Worm (Caenorhabditis elegans) whole organism, young adult: ENCODE results near the gene fbxb-21.

Source experiments
- B0035.1 ChIP-seq: sonication (generic microtip); optimal IDR thresholded peaks from 2 replicates; lab custom pipeline; 2016; ENCODE audit warnings: missing genetic modification characterization, mild to moderate bottlenecking, missing compliant biosample characterization, missing genotype, missing genetic modification reagents
- F23B12.7 ChIP-seq: sonication (generic microtip); optimal IDR thresholded peaks from 2 replicates; lab custom pipeline; 2017; ENCODE audit warnings: missing genetic modification characterization, mild to moderate bottlenecking, missing compliant biosample characterization, antibody characterized with exemption, moderate library complexity; ENCODE audit not compliant: insufficient read depth
- F52B5.7 ChIP-seq: sonication (generic microtip); optimal IDR thresholded peaks from 2 replicates; lab custom pipeline; 2016; ENCODE audit warnings: mild to moderate bottlenecking, missing genetic modification characterization, missing compliant biosample characterization
- F57A8.1 ChIP-seq: fragments of 200-800 bp; sonication (Bioruptor generic); optimal IDR thresholded peaks from 2 replicates; lab custom pipeline; 2018; ENCODE audit warnings: mild to moderate bottlenecking, missing genetic modification characterization, moderate library complexity, missing compliant biosample characterization
- K12H6.12 ChIP-seq: fragments of 200-800 bp; sonication (Bioruptor generic); optimal IDR thresholded peaks from 2 replicates; lab custom pipeline; 2018; ENCODE audit warnings: mild to moderate bottlenecking, missing genetic modification characterization, missing compliant biosample characterization
- T26A5.8 ChIP-seq: sonication (generic microtip); optimal IDR thresholded peaks from 2 replicates; lab custom pipeline; 2016; ENCODE audit warnings: missing genetic modification characterization, missing compliant biosample characterization
- Y53F4B.3 ChIP-seq: fragments of 200-800 bp; sonication (Bioruptor generic); IDR thresholded peaks from 2 replicates; pipeline ENCODE4 v1.3.6; 2022; ENCODE audit warnings: missing genetic modification reagents, missing genetic modification characterization, missing compliant biosample characterization
- Y53G8AR.9 ChIP-seq: fragments of 200-800 bp; sonication (Bioruptor generic); conservative IDR thresholded peaks from 2 replicates; pipeline ENCODE4 v1.3.6; 2022; ENCODE audit warnings: missing genetic modification reagents, missing genetic modification characterization, missing compliant biosample characterization
- Y56A3A.18 ChIP-seq: fragments of 200-800 bp; sonication (Bioruptor generic); IDR thresholded peaks from 2 replicates; pipeline ENCODE4 v1.3.6; 2022; ENCODE audit warnings: missing genetic modification reagents, missing genetic modification characterization, missing compliant biosample characterization
- Y67H2A.10 ChIP-seq: fragments of 200-800 bp; sonication (Bioruptor generic); conservative IDR thresholded peaks from 2 replicates; pipeline ENCODE4 v1.3.6; 2022; ENCODE audit warnings: missing genetic modification reagents, missing genetic modification characterization, missing compliant biosample characterization
- ZK185.1 ChIP-seq: sonication (generic microtip); optimal IDR thresholded peaks from 2 replicates; lab custom pipeline; 2016; ENCODE audit warnings: mild to moderate bottlenecking, missing genetic modification characterization, missing compliant biosample characterization; ENCODE audit not compliant: poor library complexity, severe bottlenecking
- athp-1 ChIP-seq: sonication (generic microtip); optimal IDR thresholded peaks from 2 replicates; lab custom pipeline; 2017; ENCODE audit warnings: mild to moderate bottlenecking, missing genetic modification characterization, missing compliant biosample characterization
- attf-3 ChIP-seq: fragments of 200-800 bp; sonication (Bioruptor generic); conservative IDR thresholded peaks from 2 replicates; pipeline ENCODE4 v1.3.6; 2022; ENCODE audit warnings: missing genetic modification reagents, missing genetic modification characterization, missing compliant biosample characterization
- bed-2 ChIP-seq: fragments of 200-800 bp; sonication (Bioruptor generic); IDR thresholded peaks from 2 replicates; pipeline ENCODE4 v1.3.6; 2022; ENCODE audit warnings: missing genetic modification reagents, missing genetic modification characterization, missing compliant biosample characterization
- ccch-3 ChIP-seq: fragments of 200-800 bp; sonication (Bioruptor generic); optimal IDR thresholded peaks from 2 replicates; lab custom pipeline; 2018; ENCODE audit warnings: mild to moderate bottlenecking, missing genetic modification characterization, missing compliant biosample characterization
- cebp-2 ChIP-seq: fragments of 200-800 bp; sonication (Bioruptor generic); IDR thresholded peaks from 2 replicates; pipeline ENCODE4 v1.3.6; 2022; ENCODE audit warnings: missing genetic modification characterization, missing compliant biosample characterization
- ceh-91 ChIP-seq: fragments of 200-800 bp; sonication (Bioruptor generic); IDR thresholded peaks from 2 replicates; pipeline ENCODE4 v1.3.6; 2022; ENCODE audit warnings: missing genetic modification reagents, missing genetic modification characterization, missing compliant biosample characterization
- die-1 ChIP-seq: sonication (generic microtip); optimal IDR thresholded peaks from 2 replicates; lab custom pipeline; 2016; ENCODE audit warnings: missing genotype, mild to moderate bottlenecking, missing genetic modification characterization, missing compliant biosample characterization
- dox-1 ChIP-seq: fragments of 200-800 bp; sonication (Bioruptor generic); IDR thresholded peaks from 2 replicates; pipeline ENCODE4 v1.3.6; 2022; ENCODE audit warnings: missing genetic modification reagents, missing genetic modification characterization, missing compliant biosample characterization
- dpff-1 ChIP-seq: sonication (generic microtip); optimal IDR thresholded peaks from 2 replicates; lab custom pipeline; 2017; ENCODE audit warnings: mild to moderate bottlenecking, missing genetic modification characterization, missing compliant biosample characterization
- fkh-3 ChIP-seq: sonication (generic microtip); optimal IDR thresholded peaks from 2 replicates; lab custom pipeline; 2016; ENCODE audit warnings: mild to moderate bottlenecking, missing genetic modification characterization, missing compliant biosample characterization
- him-1 ChIP-seq: sonication (generic microtip); optimal IDR thresholded peaks from 2 replicates; lab custom pipeline; 2016; ENCODE audit warnings: missing genotype, missing genetic modification reagents, missing genetic modification characterization, missing compliant biosample characterization
- hlh-12 ChIP-seq: sonication (generic microtip); optimal IDR thresholded peaks from 2 replicates; lab custom pipeline; 2016; ENCODE audit warnings: missing genetic modification characterization, missing compliant biosample characterization
- hlh-26 ChIP-seq: fragments of 200-800 bp; sonication (Bioruptor generic); conservative IDR thresholded peaks from 2 replicates; pipeline ENCODE4 v1.3.6; 2022; ENCODE audit warnings: missing genetic modification reagents, missing genetic modification characterization, missing compliant biosample characterization
- lir-1 ChIP-seq: fragments of 200-800 bp; sonication (Bioruptor generic); conservative IDR thresholded peaks from 2 replicates; pipeline ENCODE4 v1.3.6; 2022; ENCODE audit warnings: missing genetic modification reagents, missing genetic modification characterization, missing compliant biosample characterization
- mes-4 ChIP-seq: sonication (generic microtip); optimal IDR thresholded peaks from 2 replicates; lab custom pipeline; 2016; ENCODE audit warnings: missing genotype, missing genetic modification characterization, missing compliant biosample characterization
- nhr-80 ChIP-seq: sonication (generic microtip); optimal IDR thresholded peaks from 2 replicates; lab custom pipeline; 2016; ENCODE audit warnings: missing genetic modification characterization, missing compliant biosample characterization
- pbrm-1 ChIP-seq: fragments of 200-800 bp; sonication (Bioruptor generic); IDR thresholded peaks from 2 replicates; pipeline ENCODE4 v1.3.6; 2022; ENCODE audit warnings: missing genetic modification reagents, missing genetic modification characterization, missing compliant biosample characterization
- rcor-1 ChIP-seq: fragments of 200-800 bp; sonication (Bioruptor generic); IDR thresholded peaks from 2 replicates; pipeline ENCODE4 v1.3.6; 2022; ENCODE audit warnings: missing genetic modification reagents, missing genetic modification characterization, missing compliant biosample characterization
- rpc-1 ChIP-seq, 2 experiments: fragments of 150-350 bp in 1 of 2; sonication (generic microtip) in 1 of 2; optimal IDR thresholded peaks; 2 replicates each; lab custom pipeline; 2014 to 2018; ENCODE audit warnings: missing biosample characterization in 1 of 2, missing genetic modification characterization in 1 of 2, missing genetic modification reagents in 1 of 2, missing genotype in 1 of 2
- unc-62 ChIP-seq: fragments of 150-350 bp; optimal IDR thresholded peaks from 2 replicates; lab custom pipeline; 2014; ENCODE audit warnings: missing biosample characterization, missing genetic modification reagents, missing genetic modification characterization
- zfh-2 ChIP-seq: fragments of 200-800 bp; sonication (Bioruptor generic); conservative IDR thresholded peaks from 2 replicates; pipeline ENCODE4 v1.3.6; 2022; ENCODE audit warnings: missing genetic modification reagents, missing genetic modification characterization, missing compliant biosample characterization
- zim-3 ChIP-seq: sonication (generic microtip); optimal IDR thresholded peaks from 2 replicates; lab custom pipeline; 2017; ENCODE audit warnings: mild to moderate bottlenecking, missing genetic modification characterization, moderate library complexity, missing compliant biosample characterization
- ztf-18 ChIP-seq: sonication (generic microtip); optimal IDR thresholded peaks from 2 replicates; lab custom pipeline; 2016; ENCODE audit warnings: missing genotype, mild to moderate bottlenecking, missing genetic modification characterization, missing compliant biosample characterization
- ztf-22 ChIP-seq: fragments of 200-800 bp; sonication (Bioruptor generic); optimal IDR thresholded peaks from 2 replicates; lab custom pipeline; 2018; ENCODE audit warnings: mild to moderate bottlenecking, missing genetic modification characterization, moderate library complexity, missing compliant biosample characterization
- ztf-28 ChIP-seq: fragments of 200-800 bp; sonication (Bioruptor generic); IDR thresholded peaks from 2 replicates; pipeline ENCODE4 v1.3.6; 2022; ENCODE audit warnings: missing genetic modification reagents, missing genetic modification characterization, missing compliant biosample characterization

The fbxb-21 gene

ce11 chrII:1676088-1676487 is 27.4 kb upstream of the fbxb-21 start, which contains the start of gene fbxb-17:
fbxb-17 (plus strand) TSS chrII:1676388.
- TF ChIP-seq Y53F4B.3 (GFP tag; lab: Robert Waterston, UW) (no peak), Y67H2A.10 (no peak), B0035.1 (no peak), ZK185.1 (tag; lab: Kevin White, UChicago) (no peak), attf-3 (GFP tag; lab: Robert Waterston, UW) (no peak), rpc-1 (optimal IDR thresholded peaks at IDR 0.05; lab: Kevin White, UChicago) (no peak), rpc-1 (tag; optimal IDR thresholded peaks at IDR 0.05; lab: Kevin White, UChicago) (no peak), F23B12.7 (no peak), dpff-1 (tag; lab: Kevin White, UChicago) (no peak), Y53G8AR.9 (GFP tag; lab: Robert Waterston, UW) (no peak)

- TF ChIP-seq pbrm-1 (GFP tag; lab: Robert Waterston, UW) (no peak), ceh-91 (GFP tag; lab: Robert Waterston, UW) (no peak), zfh-2 (GFP tag; lab: Robert Waterston, UW) (peak; percentile 29; the same call in 1 of the 2 replicates), ccch-3 (no peak), cebp-2 (no peak), ztf-18 (tag; lab: Kevin White, UChicago) (no peak), rcor-1 (GFP tag; lab: Robert Waterston, UW) (no peak)
These were observed 24.0 kb upstream of the fbxb-21 start for ce11 chrII:1672673-1673072.

ce11 chrII:1670985-1671384 is 22.3 kb upstream of the fbxb-21 start:
- 0 out of 2 replicates have a peak, but pooled peaks have one; percentile 33 for TF ChIP-seq zfh-2 (GFP tag; lab: Robert Waterston, UW)
- no peak for TF ChIP-seq hlh-12 (tag; lab: Kevin White, UChicago)
- TF ChIP-seq, all 124 proteins: peak for 1

ce11 chrII:1670260-1670879 is 21.7 kb upstream of the fbxb-21 start, which contains the start of gene nhx-6:
nhx-6 (plus strand) TSS chrII:1670829.
- TF ChIP-seq F52B5.7 (tag; lab: Kevin White, UChicago) (no peak), dox-1 (GFP tag; lab: Robert Waterston, UW) (0 out of 2 replicates have a peak, but pooled peaks have one; percentile 17), dpff-1 (tag; lab: Kevin White, UChicago) (no peak), nhr-80 (peak; percentile 47)
- TF ChIP-seq, all 124 proteins: peak for 2

- TF ChIP-seq cebp-2 (no peak), ztf-22 (GFP tag; lab: Kevin White, UChicago) (no peak), die-1 (tag; lab: Kevin White, UChicago) (no peak), Y56A3A.18 (GFP tag; lab: Robert Waterston, UW) (no peak), him-1 (tag; lab: Kevin White, UChicago) (no peak), K12H6.12 (tag; lab: Kevin White, UChicago) (no peak), hlh-26 (no peak), zim-3 (tag; lab: Kevin White, UChicago) (no peak), mes-4 (no peak), zfh-2 (GFP tag; lab: Robert Waterston, UW) (no peak), fkh-3 (tag; lab: Kevin White, UChicago) (no peak), bed-2 (GFP tag; lab: Robert Waterston, UW) (no peak), athp-1 (tag; lab: Kevin White, UChicago) (no peak), F57A8.1 (no peak), ceh-91 (GFP tag; lab: Robert Waterston, UW) (no peak), T26A5.8 (tag; lab: Kevin White, UChicago) (no peak), unc-62 (GFP tag; lab: Kevin White, UChicago) (no peak), dpff-1 (tag; lab: Kevin White, UChicago) (no peak), lir-1 (GFP tag; lab: Robert Waterston, UW) (no peak), ztf-28 (GFP tag; lab: Robert Waterston, UW) (no peak)
These were observed 20.2 kb upstream of the fbxb-21 start, which contains the start of gene srw-97 for ce11 chrII:1668913-1669312. srw-97 (minus strand) TSS chrII:1669013.
